Worm (Caenorhabditis elegans): ENCODE data around the gene JC8.4.

DNA sequence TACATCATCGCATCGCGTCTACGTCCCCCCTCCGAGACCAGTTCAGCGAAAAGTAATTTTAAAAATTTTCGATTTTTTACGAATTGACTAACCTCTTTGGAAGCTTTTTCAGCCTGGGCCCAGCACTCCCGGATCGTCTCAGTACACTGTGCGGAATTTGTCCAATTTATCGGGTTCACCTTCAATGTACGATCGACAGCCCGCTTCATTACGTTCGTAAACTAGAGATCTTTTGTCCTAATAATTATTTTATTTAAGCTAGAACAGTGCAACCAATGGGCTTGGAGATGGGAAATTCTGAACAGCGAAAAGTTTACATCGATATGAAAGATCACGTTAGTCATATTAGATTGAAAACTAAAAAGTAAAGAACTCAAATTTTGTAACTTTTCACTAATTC lies 2.1 kb upstream of the JC8.4 start:
- no peak for TF ChIP-seq ztf-23 (GFP tag; IDR thresholded peaks at IDR 0.05)
- TF ChIP-seq tab-1 (GFP tag; IDR thresholded peaks at IDR 0.05) = no peak
- no peak for TF ChIP-seq T22C8.4 (GFP tag; IDR thresholded peaks at IDR 0.05)
- TF ChIP-seq flt-1 (GFP tag; IDR thresholded peaks at IDR 0.05) = no peak
- TF ChIP-seq klf-2 (GFP tag; conservative IDR thresholded peaks at IDR 0.05) = no peak

All from whole organism, midembryonic.